Worm (Caenorhabditis elegans) whole organism, L4/young adult: ENCODE data around the gene C02H6.1.

Source experiments
- W03F9.2 ChIP-seq: fragments of 150-350 bp; optimal IDR thresholded peaks from 2 replicates; lab custom pipeline; 2014; ENCODE audit warnings: missing biosample characterization, missing genetic modification characterization
- dao-5 ChIP-seq: sonication (generic microtip); optimal IDR thresholded peaks from 2 replicates; lab custom pipeline; 2016; ENCODE audit warnings: missing genotype, missing genetic modification characterization, moderate library complexity, missing compliant biosample characterization
- him-1 ChIP-seq: sonication (generic microtip); optimal IDR thresholded peaks from 2 replicates; lab custom pipeline; 2016; ENCODE audit warnings: missing genotype, missing genetic modification reagents, missing genetic modification characterization, missing compliant biosample characterization

DNA sequence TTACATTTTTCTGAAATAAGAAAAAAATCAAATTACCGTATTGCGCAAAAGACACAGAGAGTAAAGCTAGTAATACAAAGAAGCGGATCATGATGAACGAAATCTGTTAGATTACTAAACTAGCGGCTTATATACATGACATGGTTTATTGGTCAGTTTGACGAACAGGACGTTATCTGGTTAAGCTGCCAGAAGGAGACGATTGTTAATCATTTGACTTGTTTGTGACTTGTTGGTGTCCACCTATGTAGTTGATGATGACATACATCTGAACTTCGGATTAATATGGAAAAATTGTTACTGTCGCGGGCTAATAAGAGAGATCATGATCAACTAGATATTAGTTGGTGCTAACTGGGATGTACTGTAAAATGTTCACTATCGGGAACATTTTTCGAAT lies 10.4 kb upstream of the C02H6.1 start, which contains the start of gene cnc-9:
- TF ChIP-seq him-1 (no peak), dao-5 (no peak), W03F9.2 (tag; lab: Kevin White, UChicago) (no peak)
